Fruit fly (Drosophila melanogaster): Measurements from ENCODE around the gene CG4115.

- TF ChIP-seq Sox15 (GFP tag; optimal IDR thresholded peaks at IDR 0.05) (no peak), CG9139 (GFP tag; optimal IDR thresholded peaks at IDR 0.05) (no peak), acj6 (GFP tag; optimal IDR thresholded peaks at IDR 0.05) (no peak), salr (GFP tag; optimal IDR thresholded peaks at IDR 0.05) (no peak), Gug (GFP tag; IDR thresholded peaks at IDR 0.05) (no peak), CG6854 (GFP tag; optimal IDR thresholded peaks at IDR 0.05) (no peak), CG8119 (GFP tag; IDR thresholded peaks at IDR 0.05) (no peak), lz (GFP tag; optimal IDR thresholded peaks at IDR 0.05) (no peak), net (GFP tag; optimal IDR thresholded peaks at IDR 0.05) (no peak), Hr38 (GFP tag; optimal IDR thresholded peaks at IDR 0.05) (no peak), Ets21C (GFP tag; optimal IDR thresholded peaks at IDR 0.05) (no peak)
Measured at dm6 chr3R:12367464-12367863, 7.7 kb downstream of the CG4115 start, which contains the start of gene GstD9.
